Fruit fly (Drosophila melanogaster) whole organism, larva: ENCODE measurements around the gene CG8813.

Experiments used
- noc ChIP-seq: fragments of 200-800 bp; sonication (Bioruptor generic); optimal IDR thresholded peaks from 3 replicates; lab custom pipeline; 2019; ENCODE audit warnings: missing biosample characterization, mild to moderate bottlenecking, missing genetic modification characterization, moderate library complexity

CG8813 gene

DNA sequence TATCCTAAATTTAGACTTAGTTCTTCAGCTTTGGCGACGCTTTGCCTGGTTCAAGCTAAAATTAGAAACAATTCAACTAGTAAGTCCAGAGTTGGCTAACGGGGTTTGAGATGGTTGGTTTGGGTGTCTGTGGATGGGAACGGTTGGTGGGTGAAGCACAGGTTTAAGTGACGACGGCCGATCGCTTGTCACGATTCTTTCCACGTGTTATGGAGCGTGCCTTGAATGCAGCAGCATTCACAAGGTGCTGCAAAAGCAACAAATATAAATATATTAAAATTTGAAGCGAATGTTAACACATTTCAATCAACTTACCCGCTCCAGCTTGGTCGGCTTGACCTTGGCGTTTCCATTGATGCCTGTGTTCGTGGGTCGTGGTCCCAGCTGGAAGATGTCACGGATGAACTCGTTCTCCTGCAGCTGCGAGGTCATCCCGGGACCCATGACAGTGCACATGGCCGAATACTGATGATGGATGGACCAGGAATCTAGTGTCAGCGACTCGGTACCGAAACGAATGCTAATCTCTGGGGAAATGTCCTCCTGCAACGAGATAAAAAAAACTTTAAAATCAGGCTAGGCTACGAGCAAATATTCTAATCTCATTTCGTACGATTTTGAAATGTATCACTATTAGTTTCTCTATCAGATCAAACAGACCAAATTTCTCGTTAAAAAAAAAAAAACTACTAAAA is at the start of gene CG8813:
CG8813 (plus strand) TSS at position 645 of the 695 bp plus-strand sequence.
- no peak for TF ChIP-seq noc (tag; lab: Kevin White, UChicago)

dm6 chr2L:2825406-2825805 is 44.0 kb upstream of the CG8813 start, which contains the start of gene CG3123:
TSS of gene CG3123 (minus strand) at chr2L:2825506.
- no peak for TF ChIP-seq noc (tag; lab: Kevin White, UChicago)

dm6 chr2L:2829637-2830340 is 39.7 kb upstream of the CG8813 start, which contains the start of gene Duox:
TSS of gene Duox (minus strand) at chr2L:2830248.
- no peak for TF ChIP-seq noc (tag; lab: Kevin White, UChicago)

- peak; percentile 91 for TF ChIP-seq noc (tag; lab: Kevin White, UChicago)
Measured at dm6 chr2L:2830341-2830800, 39.1 kb upstream of the CG8813 start.

DNA sequence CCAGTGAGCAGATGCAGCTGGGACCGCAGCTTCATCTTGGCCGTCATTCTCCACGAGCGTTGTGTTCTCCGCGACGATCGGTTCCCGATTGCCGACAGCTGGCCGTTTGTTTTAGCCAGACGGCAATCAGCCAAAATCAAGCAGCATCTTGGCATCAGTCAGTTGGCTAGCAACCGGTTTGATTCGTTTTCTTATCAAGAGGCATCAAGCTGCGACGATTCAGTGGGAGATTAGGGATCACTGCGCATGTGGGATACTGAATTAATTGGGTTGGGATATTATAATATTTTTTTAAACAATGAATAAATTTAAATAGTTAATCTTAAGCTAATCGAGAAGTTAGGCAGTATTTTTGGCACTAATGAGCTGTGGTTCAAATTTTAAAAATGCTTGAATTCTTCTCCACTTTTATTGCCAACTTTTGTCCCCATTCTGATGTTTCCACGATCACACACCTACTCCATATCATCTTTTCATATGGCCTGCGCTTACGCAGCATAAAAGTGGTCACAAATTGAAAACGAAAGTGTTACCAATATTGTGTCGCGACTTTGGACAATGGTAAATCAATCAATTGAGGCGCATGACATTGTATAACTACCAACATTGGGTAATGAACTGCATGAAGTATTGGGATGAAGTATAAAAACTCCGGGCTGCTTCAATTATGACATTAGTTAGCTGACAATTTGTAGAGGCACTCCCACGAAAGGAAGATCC is 31.6 kb upstream of the CG8813 start, which contains the start of the genes CG3119 and Cpr23B:
CG3119 (minus strand) TSS at position 92 of the 720 bp plus-strand sequence.
Cpr23B (plus strand) TSS at position 670 of the 720 bp plus-strand sequence.
- no peak for TF ChIP-seq noc (tag; lab: Kevin White, UChicago)

- no peak for TF ChIP-seq noc (tag; lab: Kevin White, UChicago)
Measured at dm6 chr2L:2839850-2840249, 29.6 kb upstream of the CG8813 start, which contains the start of gene CG2975. TSS of gene CG2975 (plus strand) at chr2L:2840124.

DNA sequence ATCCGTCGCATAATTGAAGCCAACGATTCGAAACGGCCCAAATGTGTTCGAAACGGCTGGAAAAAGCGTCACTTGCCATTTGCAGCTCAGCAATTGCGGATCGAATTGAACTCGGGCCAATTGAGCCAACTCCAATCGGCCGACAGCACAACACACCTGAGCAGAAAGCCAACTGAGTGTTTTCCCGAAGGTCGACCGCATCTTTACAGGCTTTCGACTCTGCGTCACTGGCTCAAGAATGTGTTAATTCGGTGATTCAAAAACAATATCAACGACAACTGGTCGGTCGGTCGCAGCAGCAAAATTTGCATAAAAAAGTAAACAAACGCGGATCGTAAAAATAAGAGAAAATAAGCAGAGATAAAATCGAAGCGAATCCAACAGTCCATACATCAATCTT is 29.1 kb upstream of the CG8813 start:
- no peak for TF ChIP-seq noc (tag; lab: Kevin White, UChicago)

dm6 chr2L:2844413-2844812 is 25.0 kb upstream of the CG8813 start, which contains the start of gene CG18558:
TSS of gene CG18558 (minus strand) at chr2L:2844513.
- no peak for TF ChIP-seq noc (tag; lab: Kevin White, UChicago)

dm6 chr2L:2845634-2846033 is 23.8 kb upstream of the CG8813 start, which contains the start of gene CG18557:
TSS of gene CG18557 (minus strand) at chr2L:2845734.
- TF ChIP-seq noc (tag; lab: Kevin White, UChicago): no peak

- TF ChIP-seq noc (tag; lab: Kevin White, UChicago): no peak
Measured at dm6 chr2L:2847112-2847682, 22.3 kb upstream of the CG8813 start, which contains the start of the genes CG3117 and CG2983. TSS of gene CG3117 (minus strand) at chr2L:2847212. TSS of gene CG2983 (plus strand) at chr2L:2847632.

DNA sequence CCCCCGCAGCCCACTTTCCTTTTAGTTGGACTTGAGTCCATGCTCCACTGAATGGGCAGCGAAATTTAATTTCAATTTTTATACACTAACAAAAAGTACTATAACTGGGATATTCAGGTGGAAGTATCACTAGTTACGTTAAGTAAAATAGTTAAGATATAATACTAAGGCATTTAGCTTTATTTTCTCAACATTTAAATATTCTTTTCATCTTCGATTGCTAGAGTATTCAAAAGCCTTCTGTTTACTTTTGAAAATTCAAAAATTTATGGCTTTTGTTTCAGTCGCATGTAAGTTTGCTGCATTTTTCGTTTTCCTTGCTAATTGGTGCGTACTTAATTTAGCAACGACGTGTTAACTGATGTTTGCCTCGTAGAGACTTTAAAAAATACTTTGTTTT is 17.9 kb upstream of the CG8813 start:
- TF ChIP-seq noc (tag; lab: Kevin White, UChicago): no peak

DNA sequence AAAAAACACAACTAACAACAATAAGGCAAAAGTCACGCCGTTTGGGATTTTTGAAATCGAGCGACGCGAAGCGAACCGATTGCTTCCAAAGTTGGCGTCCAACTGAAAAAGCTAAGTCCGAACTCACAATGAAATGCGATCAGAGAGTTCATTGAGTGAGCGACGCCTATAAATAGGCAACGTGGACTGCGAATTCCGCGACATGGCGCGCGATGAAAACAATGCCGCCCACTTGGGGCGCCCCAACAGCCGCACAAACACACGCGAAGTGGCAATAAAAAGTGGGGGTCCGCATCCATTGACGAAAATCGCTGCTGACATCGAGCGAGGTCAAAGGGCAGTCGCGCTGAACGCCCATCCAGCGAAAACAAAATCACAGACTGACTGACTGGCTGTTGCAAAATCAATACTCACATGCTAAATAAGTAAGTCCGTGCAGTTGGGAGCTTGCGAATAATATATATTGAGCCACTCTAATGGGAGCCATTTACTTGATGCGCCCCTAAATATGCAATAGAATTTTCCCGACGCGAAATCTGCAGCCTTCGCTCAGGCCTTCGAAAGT is 14.2 kb upstream of the CG8813 start:
- TF ChIP-seq noc (tag; lab: Kevin White, UChicago): no peak

- peak; percentile 42 for TF ChIP-seq noc (tag; lab: Kevin White, UChicago)
Measured at dm6 chr2L:2855773-2856615, 13.5 kb upstream of the CG8813 start, which contains the start of the genes CG3104 and RpS21. TSS of gene CG3104 (minus strand) at chr2L:2855778. TSS of gene RpS21 (plus strand) at chr2L:2856070.
